Worm (Caenorhabditis elegans) whole organism, mixed stage, embryonic: ENCODE measurements around the gene sco-1.

Source experiments
- lsy-2 ChIP-seq: fragments of 150-350 bp; optimal IDR thresholded peaks from 2 replicates; lab custom pipeline; 2014; ENCODE audit warnings: missing biosample characterization, missing genetic modification characterization
- pha-4 ChIP-seq: fragments of 150-350 bp; optimal IDR thresholded peaks from 2 replicates; lab custom pipeline; 2018; ENCODE audit warnings: missing biosample characterization, missing genetic modification reagents, missing genetic modification characterization

DNA sequence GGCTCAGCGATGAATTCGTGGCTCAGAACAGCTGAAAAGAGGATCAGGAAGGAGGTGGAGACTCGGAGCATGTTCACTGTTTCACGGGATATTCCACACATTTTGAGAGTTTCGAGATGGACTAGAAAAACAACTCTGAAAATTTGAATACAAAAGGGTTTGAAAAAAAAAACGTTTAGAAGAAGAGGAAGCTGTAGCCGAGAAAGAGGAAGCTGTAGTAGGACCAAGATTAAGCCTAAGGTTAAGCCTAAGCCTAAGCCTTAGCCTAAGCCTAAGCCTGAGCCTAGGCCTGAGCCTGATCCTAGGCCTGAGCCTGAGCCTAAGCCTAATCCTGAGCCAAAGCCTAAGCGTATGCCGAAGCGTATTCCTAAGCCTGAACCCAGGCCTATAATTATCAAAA is 12.7 kb downstream of the sco-1 start, which contains the start of gene plep-1:
- TF ChIP-seq pha-4 (no peak), lsy-2 (no peak)
